Worm (Caenorhabditis elegans) whole organism, late embryonic: ENCODE data around the gene pqn-27.

Experiments
- C08G9.2 ChIP-seq: sonication (generic microtip); optimal IDR thresholded peaks from 2 replicates; lab custom pipeline; 2016; ENCODE audit warnings: mild to moderate bottlenecking, missing genetic modification characterization, moderate library complexity, missing compliant biosample characterization
- C38D4.7 ChIP-seq: fragments of 200-800 bp; sonication (Bioruptor generic); optimal IDR thresholded peaks from 2 replicates; lab custom pipeline; 2018; ENCODE audit warnings: mild to moderate bottlenecking, missing genetic modification characterization, moderate library complexity, missing compliant biosample characterization
- F13H6.1 ChIP-seq: sonication (generic microtip); optimal IDR thresholded peaks from 2 replicates; lab custom pipeline; 2016; ENCODE audit warnings: missing genetic modification characterization, missing compliant biosample characterization
- Y22D7AL.16 ChIP-seq: sonication (generic microtip); optimal IDR thresholded peaks from 2 replicates; lab custom pipeline; 2016; ENCODE audit warnings: missing genetic modification characterization, missing compliant biosample characterization
- ahr-1 ChIP-seq: sonication (generic microtip); optimal IDR thresholded peaks from 2 replicates; lab custom pipeline; 2016; ENCODE audit warnings: missing genetic modification characterization, missing compliant biosample characterization
- ceh-14 ChIP-seq: sonication (generic microtip); optimal IDR thresholded peaks from 2 replicates; lab custom pipeline; 2016; ENCODE audit warnings: missing genotype, missing genetic modification characterization, missing compliant biosample characterization
- ceh-18 ChIP-seq: sonication (generic microtip); optimal IDR thresholded peaks from 2 replicates; lab custom pipeline; 2016; ENCODE audit warnings: missing genetic modification characterization, missing compliant biosample characterization
- ceh-24 ChIP-seq: sonication (generic microtip); optimal IDR thresholded peaks from 2 replicates; lab custom pipeline; 2016; ENCODE audit warnings: mild to moderate bottlenecking, missing genetic modification characterization, missing compliant biosample characterization
- ceh-30 ChIP-seq: fragments of 150-350 bp; optimal IDR thresholded peaks from 2 replicates; lab custom pipeline; 2014; ENCODE audit warnings: missing biosample characterization, missing genetic modification characterization
- ceh-45 ChIP-seq: fragments of 200-800 bp; sonication (Bioruptor generic); IDR thresholded peaks from 2 replicates; pipeline ENCODE4 v1.3.6; 2022; ENCODE audit warnings: missing genetic modification reagents, missing genetic modification characterization, missing compliant biosample characterization
- elt-2 ChIP-seq: sonication (generic microtip); optimal IDR thresholded peaks from 2 replicates; lab custom pipeline; 2016; ENCODE audit warnings: missing genetic modification reagents, missing genetic modification characterization, missing compliant biosample characterization
- elt-4 ChIP-seq: sonication (generic microtip); optimal IDR thresholded peaks from 2 replicates; lab custom pipeline; 2016; ENCODE audit warnings: missing genetic modification characterization, missing compliant biosample characterization
- eyg-1 ChIP-seq: sonication (generic microtip); optimal IDR thresholded peaks from 2 replicates; lab custom pipeline; 2016; ENCODE audit warnings: missing genotype, missing genetic modification characterization, missing compliant biosample characterization
- fax-1 ChIP-seq: sonication (generic microtip); optimal IDR thresholded peaks from 2 replicates; lab custom pipeline; 2016; ENCODE audit warnings: missing genotype, missing genetic modification characterization, missing compliant biosample characterization
- fkh-6 ChIP-seq: sonication (generic microtip); optimal IDR thresholded peaks from 2 replicates; lab custom pipeline; 2016; ENCODE audit warnings: missing genetic modification characterization, missing compliant biosample characterization
- hlh-13 ChIP-seq: fragments of 200-800 bp; sonication (Bioruptor generic); optimal IDR thresholded peaks from 2 replicates; lab custom pipeline; 2018; ENCODE audit warnings: mild to moderate bottlenecking, missing genetic modification characterization, missing compliant biosample characterization
- hlh-15 ChIP-seq: sonication (generic microtip); optimal IDR thresholded peaks from 2 replicates; lab custom pipeline; 2016; ENCODE audit warnings: missing genetic modification characterization, missing compliant biosample characterization
- hlh-30 ChIP-seq: sonication (generic microtip); optimal IDR thresholded peaks from 2 replicates; lab custom pipeline; 2017; ENCODE audit warnings: antibody characterized with exemption, missing genetic modification characterization, missing compliant biosample characterization; ENCODE audit not compliant: insufficient read depth
- hlh-8 ChIP-seq: sonication (generic microtip); optimal IDR thresholded peaks from 2 replicates; lab custom pipeline; 2016; ENCODE audit warnings: missing genotype, missing genetic modification characterization, missing compliant biosample characterization
- lim-6 ChIP-seq: sonication (generic microtip); optimal IDR thresholded peaks from 2 replicates; lab custom pipeline; 2016; ENCODE audit warnings: missing genetic modification characterization, missing compliant biosample characterization
- lin-11 ChIP-seq: fragments of 200-800 bp; sonication (Bioruptor generic); optimal IDR thresholded peaks from 2 replicates; lab custom pipeline; 2018; ENCODE audit warnings: mild to moderate bottlenecking, missing genetic modification characterization, missing compliant biosample characterization
- madf-2 ChIP-seq: sonication (generic microtip); optimal IDR thresholded peaks from 2 replicates; lab custom pipeline; 2017; ENCODE audit warnings: missing genetic modification characterization, missing compliant biosample characterization
- nfya-1 ChIP-seq: sonication (generic microtip); optimal IDR thresholded peaks from 2 replicates; lab custom pipeline; 2017; ENCODE audit warnings: missing genetic modification characterization, mild to moderate bottlenecking, missing compliant biosample characterization, antibody characterized with exemption, moderate library complexity
- nhr-232 ChIP-seq: sonication (generic microtip); optimal IDR thresholded peaks from 2 replicates; lab custom pipeline; 2016; ENCODE audit warnings: missing genetic modification characterization, missing compliant biosample characterization
- npax-4 ChIP-seq: sonication (generic microtip); optimal IDR thresholded peaks from 2 replicates; lab custom pipeline; 2016; ENCODE audit warnings: missing genetic modification characterization, missing compliant biosample characterization
- pag-3 ChIP-seq: sonication (generic microtip); optimal IDR thresholded peaks from 2 replicates; lab custom pipeline; 2016; ENCODE audit warnings: missing compliant biosample characterization, missing genetic modification characterization, borderline replicate concordance
- pat-9 ChIP-seq: fragments of 200-800 bp; sonication (Bioruptor generic); optimal IDR thresholded peaks from 2 replicates; lab custom pipeline; 2018; ENCODE audit warnings: mild to moderate bottlenecking, missing genetic modification characterization, moderate library complexity, missing compliant biosample characterization
- pax-1 ChIP-seq: fragments of 150-350 bp; optimal IDR thresholded peaks from 2 replicates; lab custom pipeline; 2014; ENCODE audit warnings: missing biosample characterization, missing genetic modification characterization
- pros-1 ChIP-seq: fragments of 150-350 bp; optimal IDR thresholded peaks from 2 replicates; lab custom pipeline; 2014; ENCODE audit warnings: missing biosample characterization, missing genetic modification reagents, missing genetic modification characterization
- sox-4 ChIP-seq: sonication (generic microtip); optimal IDR thresholded peaks from 2 replicates; lab custom pipeline; 2017; ENCODE audit warnings: mild to moderate bottlenecking, missing genetic modification characterization, inconsistent platforms, missing compliant biosample characterization
- tbx-2 ChIP-seq: sonication (generic microtip); optimal IDR thresholded peaks from 2 replicates; lab custom pipeline; 2016; ENCODE audit warnings: missing genetic modification characterization, missing compliant biosample characterization
- unc-3 ChIP-seq, 2 experiments: fragments of 200-800 bp in 1 of 2; sonication (Bioruptor generic) in 1 of 2; sonication (generic microtip) in 1 of 2; conservative IDR thresholded peaks in 1 of 2; optimal IDR thresholded peaks in 1 of 2; 2 replicates each; pipeline versions ENCODE4 v1.3.6 to Lab custom; 2016 to 2022; ENCODE audit warnings: missing compliant biosample characterization in 2 of 2, missing genetic modification characterization in 2 of 2, missing genetic modification reagents in 1 of 2
- unc-42 ChIP-seq: sonication (generic microtip); optimal IDR thresholded peaks from 2 replicates; lab custom pipeline; 2016; ENCODE audit warnings: missing genotype, missing genetic modification characterization, missing compliant biosample characterization
- unc-55 ChIP-seq: sonication (generic microtip); optimal IDR thresholded peaks from 2 replicates; lab custom pipeline; 2017; ENCODE audit warnings: missing biosample characterization, missing genetic modification reagents, missing genetic modification characterization
- unc-86 ChIP-seq: sonication (generic microtip); optimal IDR thresholded peaks from 2 replicates; lab custom pipeline; 2016; ENCODE audit warnings: missing genetic modification characterization, missing compliant biosample characterization
- zip-5 ChIP-seq: sonication (generic microtip); optimal IDR thresholded peaks from 2 replicates; lab custom pipeline; 2016; ENCODE audit warnings: missing genetic modification characterization, missing compliant biosample characterization

The pqn-27 gene

ce11 chrII:13487563-13487962 lies 27.1 kb upstream of the pqn-27 start:
- TF ChIP-seq lim-6 (tag; lab: Kevin White, UChicago) (no peak), pax-1 (tag; lab: Kevin White, UChicago) (no peak), hlh-15 (tag; lab: Kevin White, UChicago) (no peak), pat-9 (tag; lab: Kevin White, UChicago) (no peak), pros-1 (tag; lab: Kevin White, UChicago) (no peak), C08G9.2 (tag; lab: Kevin White, UChicago) (no peak), fax-1 (tag; lab: Kevin White, UChicago) (no peak), nhr-232 (no peak), unc-86 (tag; lab: Kevin White, UChicago) (no peak), ceh-14 (tag; lab: Kevin White, UChicago) (no peak), fkh-6 (tag; lab: Kevin White, UChicago) (no peak), hlh-8 (no peak), hlh-30 (tag; lab: Kevin White, UChicago) (no peak), C38D4.7 (GFP tag; lab: Kevin White, UChicago) (no peak), npax-4 (tag; lab: Kevin White, UChicago) (no peak)

- no peak for TF ChIP-seq ceh-45 (GFP tag; lab: Robert Waterston, UW)
These were observed 24.7 kb upstream of the pqn-27 start for ce11 chrII:13485119-13485518.

ce11 chrII:13484108-13484507 lies 23.7 kb upstream of the pqn-27 start:
- TF ChIP-seq hlh-13 (GFP tag; lab: Kevin White, UChicago): no peak
- TF ChIP-seq ceh-24: no peak
- TF ChIP-seq zip-5 (tag; lab: Kevin White, UChicago): no peak
- TF ChIP-seq elt-4 (tag; lab: Kevin White, UChicago): no peak
- no peak for TF ChIP-seq sox-4
- TF ChIP-seq hlh-30 (tag; lab: Kevin White, UChicago): no peak

- TF ChIP-seq unc-42 (tag; lab: Kevin White, UChicago) (no peak), Y22D7AL.16 (tag; lab: Kevin White, UChicago) (no peak), pax-1 (tag; lab: Kevin White, UChicago) (no peak), ahr-1 (tag; lab: Kevin White, UChicago) (no peak), unc-3 (GFP tag; conservative IDR thresholded peaks at IDR 0.05; lab: Robert Waterston, UW) (no peak), unc-3 (tag; optimal IDR thresholded peaks at IDR 0.05; lab: Kevin White, UChicago) (no peak), madf-2 (no peak), C08G9.2 (tag; lab: Kevin White, UChicago) (no peak), unc-55 (GFP tag; lab: Kevin White, UChicago) (no peak), tbx-2 (tag; lab: Kevin White, UChicago) (no peak), ceh-18 (no peak), F13H6.1 (tag; lab: Kevin White, UChicago) (no peak), nfya-1 (tag; lab: Kevin White, UChicago) (no peak), pag-3 (tag; lab: Kevin White, UChicago) (no peak), eyg-1 (tag; lab: Kevin White, UChicago) (no peak), elt-2 (no peak), ceh-30 (tag; lab: Kevin White, UChicago) (no peak), ceh-14 (tag; lab: Kevin White, UChicago) (no peak), hlh-30 (tag; lab: Kevin White, UChicago) (no peak), ceh-45 (GFP tag; lab: Robert Waterston, UW) (no peak), lin-11 (no peak)
These were observed 21.5 kb upstream of the pqn-27 start, which contains the start of gene E01G4.6 for ce11 chrII:13481781-13482455. Gene E01G4.6 (plus strand): TSS chrII:13482405.
